Fruit fly (Drosophila melanogaster) whole organism, embryonic: ENCODE measurements around the gene Mrgn1.

Source experiments
- Atf3 ChIP-seq: fragments of 200-800 bp; sonication (Bioruptor generic); optimal IDR thresholded peaks from 3 replicates; lab custom pipeline; 2016; ENCODE audit warnings: missing biosample characterization, missing genetic modification characterization
- CG1024 ChIP-seq: fragments of 200-800 bp; sonication (Bioruptor generic); IDR thresholded peaks from 2 replicates; pipeline ENCODE4 v1.3.6; 2022; ENCODE audit warnings: missing biosample characterization, missing genetic modification characterization
- CG11398 ChIP-seq: fragments of 200-800 bp; sonication (Bioruptor generic); optimal IDR thresholded peaks from 2 replicates; lab custom pipeline; 2016; ENCODE audit warnings: missing biosample characterization, missing genetic modification characterization
- CG11456 ChIP-seq: fragments of 200-800 bp; sonication (Bioruptor generic); IDR thresholded peaks from 3 replicates; pipeline ENCODE4 v1.3.6; 2022; ENCODE audit warnings: missing biosample characterization, missing genetic modification characterization
- CG13775 ChIP-seq: fragments of 200-800 bp; sonication (Bioruptor generic); optimal IDR thresholded peaks from 3 replicates; lab custom pipeline; 2017; ENCODE audit warnings: missing biosample characterization, mild to moderate bottlenecking, missing genetic modification characterization
- CG14014 ChIP-seq: fragments of 200-800 bp; sonication (Bioruptor generic); IDR thresholded peaks from 2 replicates; pipeline ENCODE4 v1.3.6; 2022; ENCODE audit warnings: missing biosample characterization, missing genetic modification characterization
- CG17361 ChIP-seq: fragments of 200-800 bp; sonication (Bioruptor generic); IDR thresholded peaks from 3 replicates; pipeline ENCODE4 v1.3.6; 2022; ENCODE audit warnings: missing biosample characterization, missing genetic modification characterization
- CG1792 ChIP-seq: fragments of 200-800 bp; sonication (Bioruptor generic); optimal IDR thresholded peaks from 2 replicates; lab custom pipeline; 2016; ENCODE audit warnings: missing biosample characterization, missing genetic modification characterization
- CG18011 ChIP-seq: fragments of 200-800 bp; sonication (Bioruptor generic); optimal IDR thresholded peaks from 2 replicates; lab custom pipeline; 2017; ENCODE audit warnings: missing biosample characterization, missing genetic modification characterization, mild to moderate bottlenecking, moderate library complexity, missing genotype
- CG1832 ChIP-seq: fragments of 200-800 bp; sonication (Bioruptor generic); optimal IDR thresholded peaks from 2 replicates; lab custom pipeline; 2017; ENCODE audit warnings: missing biosample characterization, mild to moderate bottlenecking, missing genetic modification characterization, inconsistent platforms
- CG3065 ChIP-seq: fragments of 200-800 bp; sonication (Bioruptor generic); optimal IDR thresholded peaks from 2 replicates; lab custom pipeline; 2016; ENCODE audit warnings: missing biosample characterization, missing genetic modification characterization
- CG31388 ChIP-seq: fragments of 200-800 bp; sonication (Bioruptor generic); optimal IDR thresholded peaks from 2 replicates; lab custom pipeline; 2016; ENCODE audit warnings: missing biosample characterization, missing genetic modification characterization
- CG4360 ChIP-seq: fragments of 200-800 bp; sonication (Bioruptor generic); IDR thresholded peaks from 2 replicates; pipeline ENCODE4 v1.3.6; 2022; ENCODE audit warnings: missing biosample characterization, missing genetic modification characterization
- CG6654 ChIP-seq: fragments of 200-800 bp; sonication (Bioruptor generic); optimal IDR thresholded peaks from 2 replicates; lab custom pipeline; 2017; ENCODE audit warnings: missing biosample characterization, mild to moderate bottlenecking, missing genetic modification characterization
- CG6813 ChIP-seq: fragments of 200-800 bp; sonication (Bioruptor generic); optimal IDR thresholded peaks from 2 replicates; lab custom pipeline; 2017; ENCODE audit warnings: missing biosample characterization, missing genetic modification characterization, mild to moderate bottlenecking, moderate library complexity, missing genetic modification reagents
- CG7839 ChIP-seq: fragments of 200-800 bp; sonication (Bioruptor generic); optimal IDR thresholded peaks from 3 replicates; lab custom pipeline; 2018; ENCODE audit warnings: missing biosample characterization, mild to moderate bottlenecking, missing genetic modification characterization, moderate library complexity
- CG8924 ChIP-seq: fragments of 200-800 bp; optimal IDR thresholded peaks from 3 replicates; lab custom pipeline; 2019; ENCODE audit warnings: missing biosample characterization, mild to moderate bottlenecking, missing genetic modification characterization, moderate library complexity
- CoRest ChIP-seq: fragments of 200-800 bp; sonication (Bioruptor generic); optimal IDR thresholded peaks from 3 replicates; lab custom pipeline; 2018; ENCODE audit warnings: missing biosample characterization, mild to moderate bottlenecking, missing genetic modification characterization, moderate library complexity
- Deaf1 ChIP-seq: fragments of 200-800 bp; optimal IDR thresholded peaks from 3 replicates; lab custom pipeline; 2019; ENCODE audit warnings: missing biosample characterization, mild to moderate bottlenecking, missing genetic modification characterization, moderate library complexity
- Dll ChIP-seq: fragments of 200-800 bp; sonication (Bioruptor generic); IDR thresholded peaks from 4 replicates; pipeline ENCODE4 v1.3.6; 2022; ENCODE audit warnings: missing biosample characterization, missing genetic modification characterization; ENCODE audit not compliant: partially characterized antibody
- Dref ChIP-seq: fragments of 200-800 bp; sonication (Bioruptor generic); IDR thresholded peaks from 2 replicates; pipeline ENCODE4 v1.3.6; 2022; ENCODE audit warnings: missing biosample characterization, missing genetic modification characterization
- Drgx ChIP-seq: fragments of 200-800 bp; sonication (Bioruptor generic); IDR thresholded peaks from 2 replicates; pipeline ENCODE4 v1.3.6; 2022; ENCODE audit warnings: missing biosample characterization, missing genetic modification characterization
- GATAe ChIP-seq: fragments of 200-800 bp; sonication (Bioruptor generic); conservative IDR thresholded peaks from 2 replicates; pipeline ENCODE4 v1.3.6; 2022; ENCODE audit warnings: missing biosample characterization, missing genetic modification characterization
- HHEX ChIP-seq: fragments of 200-800 bp; sonication (Bioruptor generic); optimal IDR thresholded peaks from 3 replicates; lab custom pipeline; 2017; ENCODE audit warnings: missing biosample characterization, mild to moderate bottlenecking, missing genetic modification characterization, missing genetic modification reagents
- HLH54F ChIP-seq: fragments of 200-800 bp; sonication (Bioruptor generic); optimal IDR thresholded peaks from 3 replicates; lab custom pipeline; 2016; ENCODE audit warnings: missing biosample characterization, missing genetic modification characterization
- Hmx ChIP-seq: fragments of 200-800 bp; sonication (Bioruptor generic); optimal IDR thresholded peaks from 2 replicates; lab custom pipeline; 2016; ENCODE audit warnings: missing biosample characterization, missing genetic modification characterization
- Hsf ChIP-seq: fragments of 200-800 bp; sonication (Bioruptor generic); optimal IDR thresholded peaks from 3 replicates; lab custom pipeline; 2016; ENCODE audit warnings: missing biosample characterization, missing genetic modification characterization
- NC2α ChIP-seq: fragments of 200-800 bp; sonication (Bioruptor generic); optimal IDR thresholded peaks from 2 replicates; lab custom pipeline; 2016; ENCODE audit warnings: missing biosample characterization, missing genetic modification characterization
- Oli ChIP-seq: fragments of 200-800 bp; sonication (Bioruptor generic); optimal IDR thresholded peaks from 2 replicates; lab custom pipeline; 2018; ENCODE audit warnings: missing biosample characterization, mild to moderate bottlenecking, missing genetic modification characterization, moderate library complexity
- TFAM ChIP-seq: fragments of 200-800 bp; sonication (Bioruptor generic); optimal IDR thresholded peaks from 2 replicates; lab custom pipeline; 2017; ENCODE audit warnings: missing biosample characterization, missing genetic modification characterization, inconsistent platforms
- ab ChIP-seq: fragments of 200-800 bp; sonication (Bioruptor generic); optimal IDR thresholded peaks from 2 replicates; lab custom pipeline; 2016; ENCODE audit warnings: missing biosample characterization, missing genetic modification characterization
- cad ChIP-seq: fragments of >200 bp; optimal IDR thresholded peaks from 2 replicates; lab custom pipeline; 2017; ENCODE audit warnings: missing biosample characterization, missing genetic modification characterization
- crol ChIP-seq: fragments of 200-800 bp; sonication (Bioruptor generic); IDR thresholded peaks from 2 replicates; pipeline ENCODE4 v1.3.6; 2022; ENCODE audit warnings: missing biosample characterization, missing genetic modification characterization
- en ChIP-seq: fragments of 200-800 bp; sonication (Bioruptor generic); optimal IDR thresholded peaks from 2 replicates; lab custom pipeline; 2016; ENCODE audit warnings: missing biosample characterization, missing genetic modification characterization
- grau ChIP-seq: fragments of 200-800 bp; optimal IDR thresholded peaks from 3 replicates; lab custom pipeline; 2019; ENCODE audit warnings: missing biosample characterization, mild to moderate bottlenecking, missing genetic modification characterization, moderate library complexity
- h ChIP-seq: fragments of >200 bp; optimal IDR thresholded peaks from 2 replicates; lab custom pipeline; 2017
- kah ChIP-seq: fragments of 200-800 bp; sonication (Bioruptor generic); optimal IDR thresholded peaks from 2 replicates; lab custom pipeline; 2018; ENCODE audit warnings: missing biosample characterization, mild to moderate bottlenecking, missing genetic modification characterization
- lbe ChIP-seq: fragments of 200-800 bp; sonication (Bioruptor generic); optimal IDR thresholded peaks from 2 replicates; lab custom pipeline; 2016; ENCODE audit warnings: missing biosample characterization, mild to moderate bottlenecking, missing genetic modification characterization
- lmd ChIP-seq: fragments of 200-800 bp; sonication (Bioruptor generic); IDR thresholded peaks from 2 replicates; pipeline ENCODE4 v1.3.6; 2022; ENCODE audit warnings: missing biosample characterization, missing genetic modification characterization
- nerfin-2 ChIP-seq: fragments of 200-800 bp; sonication (Bioruptor generic); IDR thresholded peaks from 2 replicates; pipeline ENCODE4 v1.3.6; 2022; ENCODE audit warnings: missing biosample characterization, missing genetic modification characterization; ENCODE audit not compliant: partially characterized antibody
- oc ChIP-seq: fragments of 200-800 bp; sonication (Bioruptor generic); optimal IDR thresholded peaks from 2 replicates; lab custom pipeline; 2018; ENCODE audit warnings: missing biosample characterization, mild to moderate bottlenecking, missing genetic modification characterization, moderate library complexity
- otp ChIP-seq: fragments of 200-800 bp; sonication (Bioruptor generic); IDR thresholded peaks from 3 replicates; pipeline ENCODE4, ENCODE4 v1.3.6; 2022; ENCODE audit warnings: missing biosample characterization, missing genetic modification characterization
- repo ChIP-seq: fragments of 200-800 bp; sonication (Bioruptor generic); optimal IDR thresholded peaks from 2 replicates; lab custom pipeline; 2016; ENCODE audit warnings: missing biosample characterization, missing genetic modification characterization
- run ChIP-seq: fragments of 200-800 bp; sonication (Bioruptor generic); optimal IDR thresholded peaks from 3 replicates; lab custom pipeline; 2018; ENCODE audit warnings: missing biosample characterization, mild to moderate bottlenecking, missing genetic modification characterization
- sd ChIP-seq: fragments of 200-800 bp; sonication (Bioruptor generic); optimal IDR thresholded peaks from 3 replicates; lab custom pipeline; 2018; ENCODE audit warnings: missing biosample characterization, mild to moderate bottlenecking, missing genetic modification characterization, moderate library complexity
- shn ChIP-seq: fragments of 200-800 bp; sonication (Bioruptor generic); optimal IDR thresholded peaks from 3 replicates; lab custom pipeline; 2016; ENCODE audit warnings: missing biosample characterization, missing genetic modification characterization
- sima ChIP-seq: fragments of 200-800 bp; sonication (Bioruptor generic); optimal IDR thresholded peaks from 2 replicates; lab custom pipeline; 2016; ENCODE audit warnings: missing biosample characterization, missing genetic modification characterization
- so ChIP-seq: fragments of 200-800 bp; sonication (Bioruptor generic); IDR thresholded peaks from 3 replicates; pipeline ENCODE4 v1.3.6; 2022; ENCODE audit warnings: missing biosample characterization, missing genetic modification characterization
- toy ChIP-seq: fragments of 200-800 bp; sonication (Bioruptor generic); IDR thresholded peaks from 2 replicates; pipeline ENCODE4 v1.3.6; 2022; ENCODE audit warnings: missing biosample characterization, missing genetic modification characterization
- tx ChIP-seq: fragments of 200-800 bp; sonication (Bioruptor generic); optimal IDR thresholded peaks from 2 replicates; lab custom pipeline; 2016; ENCODE audit warnings: missing biosample characterization, missing genetic modification characterization
- unc-4 ChIP-seq: fragments of 200-800 bp; sonication (Bioruptor generic); IDR thresholded peaks from 2 replicates; pipeline ENCODE4 v1.3.6; 2022; ENCODE audit warnings: missing biosample characterization, missing genetic modification characterization; ENCODE audit not compliant: partially characterized antibody
- vvl ChIP-seq: fragments of 200-800 bp; sonication (Bioruptor generic); IDR thresholded peaks from 2 replicates; pipeline ENCODE4 v1.3.6; 2022; ENCODE audit warnings: missing biosample characterization, missing genetic modification characterization
- zfh1 ChIP-seq: fragments of 200-800 bp; sonication (Bioruptor generic); IDR thresholded peaks from 3 replicates; pipeline ENCODE4 v1.3.6; 2022; ENCODE audit warnings: missing biosample characterization, missing genetic modification characterization

The Mrgn1 gene

dm6 chrX:13717982-13718402 is 3.8 kb downstream of the Mrgn1 start, which contains the start of gene Nadsyn (continued):
- TF ChIP-seq CG31388 (GFP tag; lab: Kevin White, UChicago), result no peak
- no peak for TF ChIP-seq en
- no peak for TF ChIP-seq CG11398
- no peak for TF ChIP-seq h
- no peak for TF ChIP-seq CG6654 (GFP tag; lab: Kevin White, UChicago)
- no peak for TF ChIP-seq tx
- TF ChIP-seq CoRest, result no peak
- TF ChIP-seq CG7839, result no peak
- TF ChIP-seq sd (tag; lab: Kevin White, UChicago), result no peak
- TF ChIP-seq lmd, result no peak
- no peak for TF ChIP-seq Hmx
- TF ChIP-seq shn (GFP tag; lab: Kevin White, UChicago), result no peak
- no peak for TF ChIP-seq CG8924 (tag; lab: Kevin White, UChicago)
- no peak for TF ChIP-seq Hsf (GFP tag; lab: Kevin White, UChicago)
- TF ChIP-seq GATAe, result no peak
- TF ChIP-seq Oli (tag; lab: Kevin White, UChicago), result no peak
- TF ChIP-seq CG1792 (GFP tag; lab: Kevin White, UChicago), result no peak
- no peak for TF ChIP-seq zfh1 (GFP tag; lab: Robert Waterston, UW)
- TF ChIP-seq HLH54F (GFP tag; lab: Kevin White, UChicago), result no peak
- TF ChIP-seq CG1832 (GFP tag; lab: Kevin White, UChicago), result no peak
- TF ChIP-seq CG13775 (GFP tag; lab: Kevin White, UChicago), result no peak
- TF ChIP-seq Dll (GFP tag; lab: Robert Waterston, UW), result peak; percentile 82
- TF ChIP-seq CG14014 (GFP tag; lab: Robert Waterston, UW), result no peak
- TF ChIP-seq vvl, result 0 out of 2 replicates have a peak, but pooled peaks have one; percentile 52
- TF ChIP-seq repo (GFP tag; lab: Kevin White, UChicago), result no peak
- no peak for TF ChIP-seq sima
- TF ChIP-seq CG6813 (GFP tag; lab: Kevin White, UChicago), result no peak
- no peak for TF ChIP-seq otp (GFP tag; lab: Robert Waterston, UW)
- TF ChIP-seq unc-4, result peak; percentile 81
- no peak for TF ChIP-seq CG4360
- no peak for TF ChIP-seq cad (GFP tag; lab: Kevin White, UChicago)
- TF ChIP-seq NC2α (GFP tag; lab: Kevin White, UChicago), result no peak
- TF ChIP-seq nerfin-2 (GFP tag; lab: Robert Waterston, UW), result peak; percentile 50; the same call in 1 of the 2 replicates
- TF ChIP-seq TFAM (GFP tag; lab: Kevin White, UChicago), result no peak
- TF ChIP-seq kah (GFP tag; lab: Kevin White, UChicago), result no peak
- TF ChIP-seq crol (GFP tag; lab: Robert Waterston, UW), result peak; percentile 77
- no peak for TF ChIP-seq run
- TF ChIP-seq CG1024 (GFP tag; lab: Robert Waterston, UW), result no peak
- TF ChIP-seq Drgx (GFP tag; lab: Robert Waterston, UW), result no peak
- no peak for TF ChIP-seq HHEX (GFP tag; lab: Kevin White, UChicago)
- no peak for TF ChIP-seq Atf3 (GFP tag; lab: Kevin White, UChicago)
- TF ChIP-seq so (GFP tag; lab: Robert Waterston, UW), result no peak
- no peak for TF ChIP-seq toy (GFP tag; lab: Robert Waterston, UW)
- TF ChIP-seq CG11456 (GFP tag; lab: Robert Waterston, UW), result no peak
- no peak for TF ChIP-seq grau (tag; lab: Kevin White, UChicago)
- no peak for TF ChIP-seq ab (GFP tag; lab: Kevin White, UChicago)
- TF ChIP-seq CG3065 (GFP tag; lab: Kevin White, UChicago), result no peak
- TF ChIP-seq CG18011, result no peak
- no peak for TF ChIP-seq Deaf1
- no peak for TF ChIP-seq lbe (GFP tag; lab: Kevin White, UChicago)
- no peak for TF ChIP-seq CG17361
- TF ChIP-seq Dref (GFP tag; lab: Robert Waterston, UW), result peak; percentile 85
- TF ChIP-seq oc, result no peak
